Worm (Caenorhabditis elegans): ENCODE data around the gene cyp-13A5.

- TF ChIP-seq aly-2 (tag; optimal IDR thresholded peaks at IDR 0.05), result no peak
- no peak for TF ChIP-seq lim-7 (GFP tag; IDR thresholded peaks at IDR 0.05)
- TF ChIP-seq hlh-30 (tag; optimal IDR thresholded peaks at IDR 0.05; ENCODE audit: insufficient read depth), result no peak
- no peak for TF ChIP-seq ceh-20 (GFP tag; IDR thresholded peaks at IDR 0.05)
- no peak for TF ChIP-seq lir-3 (tag; optimal IDR thresholded peaks at IDR 0.05)
- no peak for TF ChIP-seq lin-39 (tag; optimal IDR thresholded peaks at IDR 0.05)
- no peak for TF ChIP-seq nhr-28 (tag; optimal IDR thresholded peaks at IDR 0.05)
- TF ChIP-seq R02D3.7 (tag; optimal IDR thresholded peaks at IDR 0.05), result no peak
- TF ChIP-seq nhr-77 (tag; optimal IDR thresholded peaks at IDR 0.05), result no peak
- TF ChIP-seq mep-1 (tag; optimal IDR thresholded peaks at IDR 0.05), result no peak
- no peak for TF ChIP-seq nhr-25 (tag; optimal IDR thresholded peaks at IDR 0.05; ENCODE audit: borderline replicate concordance, insufficient read depth)
- no peak for TF ChIP-seq fkh-10 (GFP tag; optimal IDR thresholded peaks at IDR 0.05)
- TF ChIP-seq pha-4 (GFP tag; IDR thresholded peaks at IDR 0.05), result no peak
- TF ChIP-seq pha-4 (tag; optimal IDR thresholded peaks at IDR 0.05), result no peak
- TF ChIP-seq php-3 (GFP tag; IDR thresholded peaks at IDR 0.05), result no peak
Measured at ce11 chrII:9849497-9849896, 49.3 kb upstream of the cyp-13A5 start, which contains the start of gene old-2.

Measured in whole organism, L4 larva.